Fruit fly (Drosophila melanogaster) whole organism, wandering third instar larva: Measurements from ENCODE around the gene dpr8.
A peak's percentile ranks its signal among the peaks of the same experiment; 100 is the strongest.
"Not testable (repeated sequence)": the region's sequence is repeated elsewhere in the genome, so short reads cannot be mapped to it uniquely, and the experiment has no call there.

ENCODE experiments used
- Abd-B ChIP-seq: fragments of >200 bp; optimal IDR thresholded peaks from 2 replicates; lab custom pipeline; 2017; ENCODE audit warnings: missing biosample characterization, missing genetic modification characterization
- CG32264 ChIP-seq: fragments of 200-800 bp; sonication (Bioruptor generic); optimal IDR thresholded peaks from 2 replicates; lab custom pipeline; 2016; ENCODE audit warnings: missing biosample characterization, missing genetic modification characterization
- CG9705 ChIP-seq: fragments of 200-800 bp; sonication (Bioruptor generic); optimal IDR thresholded peaks from 2 replicates; lab custom pipeline; 2018; ENCODE audit warnings: missing biosample characterization, mild to moderate bottlenecking, missing genetic modification characterization
- CrebA ChIP-seq: fragments of 200-800 bp; sonication (Bioruptor generic); optimal IDR thresholded peaks from 2 replicates; lab custom pipeline; 2016; ENCODE audit warnings: missing biosample characterization, mild to moderate bottlenecking, missing genetic modification characterization, borderline replicate concordance
- Dfd ChIP-seq: fragments of >200 bp; optimal IDR thresholded peaks from 2 replicates; lab custom pipeline; 2017; ENCODE audit warnings: missing biosample characterization, missing genetic modification characterization
- Dif ChIP-seq: fragments of 200-275, 200-300 bp; sonication (Bioruptor generic); optimal IDR thresholded peaks from 2 replicates; lab custom pipeline; 2018; ENCODE audit warnings: missing biosample characterization, missing genetic modification characterization; ENCODE audit not compliant: partially characterized antibody
- GATAd ChIP-seq: sonication (Bioruptor generic); optimal IDR thresholded peaks from 2 replicates; lab custom pipeline; 2016; ENCODE audit warnings: missing biosample characterization, missing genetic modification characterization
- HLH106 ChIP-seq: fragments of 200-800 bp; optimal IDR thresholded peaks from 3 replicates; lab custom pipeline; 2019; ENCODE audit warnings: missing biosample characterization, mild to moderate bottlenecking, missing genetic modification characterization, moderate library complexity
- Hnf4 ChIP-seq: fragments of 200-800 bp; sonication (Bioruptor generic); optimal IDR thresholded peaks from 2 replicates; lab custom pipeline; 2016; ENCODE audit warnings: missing biosample characterization, mild to moderate bottlenecking, missing genetic modification characterization
- Hr78 ChIP-seq: fragments of >200 bp; optimal IDR thresholded peaks from 2 replicates; lab custom pipeline; 2017; ENCODE audit warnings: missing biosample characterization, missing genetic modification characterization
- Hr83 ChIP-seq: fragments of 200-300 bp; sonication (Bioruptor generic); optimal IDR thresholded peaks from 2 replicates; lab custom pipeline; 2016; ENCODE audit warnings: missing biosample characterization, mild to moderate bottlenecking, missing genetic modification characterization, moderate library complexity; ENCODE audit not compliant: poor library complexity, severe bottlenecking
- Mio ChIP-seq: sonication (Bioruptor generic); optimal IDR thresholded peaks from 2 replicates; lab custom pipeline; 2016; ENCODE audit warnings: missing biosample characterization, missing genetic modification characterization
- Myc ChIP-seq: fragments of >200 bp; optimal IDR thresholded peaks from 2 replicates; lab custom pipeline; 2017
- OdsH ChIP-seq: fragments of 200-800 bp; sonication (Bioruptor generic); optimal IDR thresholded peaks from 2 replicates; lab custom pipeline; 2016; ENCODE audit warnings: missing biosample characterization, mild to moderate bottlenecking, missing genetic modification characterization
- Rel ChIP-seq, 2 experiments: fragments of 200-800 bp; sonication (Bioruptor generic) in 1 of 2; optimal IDR thresholded peaks; 2 replicates in 1 of 2; 3 replicates in 1 of 2; lab custom pipeline; 2016 to 2019; ENCODE audit warnings: mild to moderate bottlenecking in 2 of 2, missing biosample characterization in 2 of 2, missing genetic modification characterization in 2 of 2, moderate library complexity in 1 of 2
- Sp1 ChIP-seq: fragments of 200-800 bp; sonication (Bioruptor generic); optimal IDR thresholded peaks from 3 replicates; lab custom pipeline; 2019; ENCODE audit warnings: missing biosample characterization, mild to moderate bottlenecking, missing genetic modification characterization, moderate library complexity
- Vsx2 ChIP-seq: fragments of 200-300, 225-300 bp; sonication (Bioruptor generic); optimal IDR thresholded peaks from 2 replicates; lab custom pipeline; 2018; ENCODE audit warnings: missing biosample characterization, missing genetic modification characterization; ENCODE audit not compliant: partially characterized antibody
- br ChIP-seq: fragments of 200-800 bp; sonication (Bioruptor generic); optimal IDR thresholded peaks from 2 replicates; lab custom pipeline; 2016; ENCODE audit warnings: missing biosample characterization, missing genetic modification characterization
- brk ChIP-seq: fragments of 200-800 bp; sonication (Bioruptor generic); optimal IDR thresholded peaks from 2 replicates; lab custom pipeline; 2016; ENCODE audit warnings: missing biosample characterization, mild to moderate bottlenecking, missing genetic modification characterization
- dmrt93B ChIP-seq: fragments of 200-800 bp; sonication (Bioruptor generic); optimal IDR thresholded peaks from 2 replicates; lab custom pipeline; 2018; ENCODE audit warnings: missing biosample characterization, mild to moderate bottlenecking, missing genetic modification characterization
- dsf ChIP-seq: sonication (Bioruptor generic); optimal IDR thresholded peaks from 2 replicates; lab custom pipeline; 2016; ENCODE audit warnings: missing biosample characterization, missing genetic modification characterization, borderline replicate concordance
- foxo ChIP-seq, 2 experiments: fragments of 200-800 bp; sonication (Bioruptor generic); optimal IDR thresholded peaks; 2 replicates in 1 of 2; 3 replicates in 1 of 2; lab custom pipeline; 2016 to 2017; ENCODE audit warnings: missing biosample characterization in 2 of 2, missing genetic modification characterization in 2 of 2
- fru ChIP-seq: fragments of 200-800 bp; sonication (Bioruptor generic); optimal IDR thresholded peaks from 3 replicates; lab custom pipeline; 2016; ENCODE audit warnings: missing biosample characterization, mild to moderate bottlenecking, missing genetic modification characterization
- h ChIP-seq: fragments of 200-800 bp; sonication (Bioruptor generic); optimal IDR thresholded peaks from 3 replicates; lab custom pipeline; 2016; ENCODE audit warnings: missing biosample characterization, mild to moderate bottlenecking, missing genetic modification characterization
- jim ChIP-seq: fragments of 175-275, 200-325 bp; sonication (Bioruptor generic); optimal IDR thresholded peaks from 2 replicates; lab custom pipeline; 2016; ENCODE audit warnings: missing biosample characterization, mild to moderate bottlenecking, missing genetic modification characterization
- lola ChIP-seq: fragments of >200 bp; optimal IDR thresholded peaks from 2 replicates; lab custom pipeline; 2017; ENCODE audit warnings: missing biosample characterization, missing genetic modification characterization
- pan ChIP-seq: fragments of >200 bp; optimal IDR thresholded peaks from 2 replicates; lab custom pipeline; 2017
- psq ChIP-seq: fragments of 200-800 bp; sonication (Bioruptor generic); optimal IDR thresholded peaks from 3 replicates; lab custom pipeline; 2017; ENCODE audit warnings: missing biosample characterization, mild to moderate bottlenecking, missing genetic modification characterization, moderate library complexity
- rgr ChIP-seq: fragments of 200-800 bp; sonication (Bioruptor generic); optimal IDR thresholded peaks from 3 replicates; lab custom pipeline; 2016; ENCODE audit warnings: missing biosample characterization, mild to moderate bottlenecking, missing genetic modification characterization
- sage ChIP-seq: fragments of 200-800 bp; sonication (Bioruptor generic); optimal IDR thresholded peaks from 2 replicates; lab custom pipeline; 2016; ENCODE audit warnings: missing biosample characterization, mild to moderate bottlenecking, missing genetic modification characterization
- sv ChIP-seq: fragments of 200-800 bp; sonication (Bioruptor generic); optimal IDR thresholded peaks from 3 replicates; lab custom pipeline; 2016; ENCODE audit warnings: missing biosample characterization, missing genetic modification characterization
- tai ChIP-seq: sonication (Bioruptor generic); optimal IDR thresholded peaks from 2 replicates; lab custom pipeline; 2016; ENCODE audit warnings: missing biosample characterization, missing genetic modification characterization
- usp ChIP-seq: fragments of >200 bp; optimal IDR thresholded peaks from 2 replicates; lab custom pipeline; 2017; ENCODE audit warnings: missing biosample characterization, missing genetic modification characterization
- woc ChIP-seq: sonication (Bioruptor generic); optimal IDR thresholded peaks from 2 replicates; lab custom pipeline; 2016; ENCODE audit warnings: missing biosample characterization, mild to moderate bottlenecking, missing genetic modification characterization

dpr8 gene

dm6 chrX:14332243-14332642 lies 10.2 kb downstream of the dpr8 start:
- TF ChIP-seq Dif (no peak), jim (no peak), OdsH (GFP tag; lab: Kevin White, UChicago) (no peak), h (GFP tag; lab: Kevin White, UChicago) (peak; percentile 1), GATAd (no peak), Vsx2 (GFP tag; lab: Kevin White, UChicago) (no peak), sv (no peak), fru (GFP tag; lab: Kevin White, UChicago) (peak; percentile 25), dmrt93B (GFP tag; lab: Kevin White, UChicago) (no peak), Abd-B (no peak), foxo (GFP tag; optimal IDR thresholded peaks at IDR 0.05; lab: Kevin White, UChicago) (peak in 1 of 2 experiments; percentile 24), rgr (GFP tag; lab: Kevin White, UChicago) (no peak), sage (GFP tag; lab: Kevin White, UChicago) (no peak), HLH106 (tag; lab: Kevin White, UChicago) (peak; percentile 31)
- TF ChIP-seq, all 38 proteins: peak for 4

DNA sequence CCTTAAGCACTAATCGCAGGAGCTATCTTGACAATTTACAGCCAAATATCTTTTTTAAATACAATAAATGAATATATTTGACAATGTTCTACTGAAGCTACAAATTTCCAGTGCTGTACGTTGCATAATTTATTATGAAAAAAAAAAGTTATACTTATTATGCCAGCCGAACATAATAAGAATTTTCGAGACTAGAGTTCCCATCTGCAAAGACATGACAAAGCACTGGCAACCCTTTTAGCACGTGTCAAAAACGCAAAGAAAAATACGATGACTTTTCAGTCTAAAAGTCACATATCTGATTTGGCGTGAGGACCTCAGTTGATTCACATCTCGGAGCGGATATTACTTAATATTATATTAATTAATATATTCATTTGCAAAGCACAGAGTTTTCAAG lies 56.5 kb downstream of the dpr8 start, which contains the start of gene betaNACtes3:
Gene betaNACtes3, plus strand, starts transcription at position 301 of the 400 bp plus-strand sequence.
- TF ChIP-seq CG9705; pan (lab: Kevin White, UChicago); sv: not testable (repeated sequence)

DNA sequence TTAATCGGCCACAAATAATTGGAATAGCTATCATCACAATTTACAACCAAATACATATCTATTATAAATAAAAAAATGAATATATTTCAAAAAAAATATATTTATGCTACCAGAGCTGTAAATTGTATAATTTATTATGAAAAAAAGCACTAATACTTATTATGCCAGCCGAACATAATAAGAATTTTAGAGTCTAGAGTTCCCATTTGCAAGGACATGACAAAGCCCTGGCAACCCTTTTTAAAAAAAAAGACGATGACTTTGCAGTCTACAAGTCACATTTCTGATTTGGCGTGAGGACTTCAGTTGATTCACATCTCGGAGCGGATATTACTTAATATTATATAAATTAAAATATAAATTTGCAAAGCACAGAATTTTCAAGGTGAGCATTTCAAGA lies 58.0 kb downstream of the dpr8 start, which contains the start of gene betaNACtes4:
Gene betaNACtes4, plus strand, starts transcription at position 301 of the 400 bp plus-strand sequence.
- TF ChIP-seq Abd-B; CrebA (GFP tag; lab: Kevin White, UChicago); tai (GFP tag; lab: Kevin White, UChicago): not testable (repeated sequence)
- TF ChIP-seq, all 38 proteins: peak for 0; not testable (repeated sequence) for 38

- no peak for TF ChIP-seq Abd-B
Measured at dm6 chrX:14446853-14447252, 124.8 kb downstream of the dpr8 start.

DNA sequence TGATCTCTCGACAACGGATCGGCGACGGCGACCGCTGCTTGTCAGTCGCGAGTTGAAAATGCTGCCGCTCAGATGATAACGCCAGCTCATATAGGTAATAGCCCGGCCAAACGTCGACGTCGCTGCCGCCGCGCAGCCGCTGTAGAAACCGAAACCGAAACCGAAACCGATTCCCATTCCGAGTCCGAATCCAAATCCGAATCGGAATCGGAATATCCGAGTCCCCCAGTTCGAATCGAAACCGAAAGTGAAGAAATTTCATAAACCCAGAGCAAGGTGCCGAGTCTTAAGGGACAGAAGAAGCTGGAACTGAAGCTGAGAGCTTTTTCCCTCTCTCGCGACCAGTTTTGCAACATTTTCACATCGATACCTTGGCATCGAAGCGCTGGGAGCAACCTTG lies 158.0 kb downstream of the dpr8 start, which contains the start of gene CG9411:
Gene CG9411, minus strand, starts transcription at position 67 of the 400 bp plus-strand sequence.
- no peak for TF ChIP-seq Mio

- TF ChIP-seq jim (no peak), woc (GFP tag; lab: Kevin White, UChicago) (no peak), pan (lab: Kevin White, UChicago) (no peak), Rel (GFP tag; optimal IDR thresholded peaks at IDR 0.05; lab: Kevin White, UChicago) (no peak), Rel (tag; optimal IDR thresholded peaks at IDR 0.05; lab: Kevin White, UChicago) (no peak), Hnf4 (no peak), CG9705 (no peak), Hr78 (GFP tag; lab: Kevin White, UChicago) (no peak), dsf (GFP tag; lab: Kevin White, UChicago) (no peak), foxo (GFP tag; optimal IDR thresholded peaks at IDR 0.05; lab: Kevin White, UChicago) (no peak), h (GFP tag; lab: Kevin White, UChicago) (no peak), sage (GFP tag; lab: Kevin White, UChicago) (no peak), sv (no peak), psq (GFP tag; lab: Kevin White, UChicago) (no peak), Abd-B (no peak), lola (GFP tag; lab: Kevin White, UChicago) (no peak), br (GFP tag; lab: Kevin White, UChicago) (no peak), Vsx2 (GFP tag; lab: Kevin White, UChicago) (no peak), OdsH (GFP tag; lab: Kevin White, UChicago) (no peak), brk (GFP tag; lab: Kevin White, UChicago) (no peak)
Measured at dm6 chrX:14481206-14481605, 159.2 kb downstream of the dpr8 start.

DNA sequence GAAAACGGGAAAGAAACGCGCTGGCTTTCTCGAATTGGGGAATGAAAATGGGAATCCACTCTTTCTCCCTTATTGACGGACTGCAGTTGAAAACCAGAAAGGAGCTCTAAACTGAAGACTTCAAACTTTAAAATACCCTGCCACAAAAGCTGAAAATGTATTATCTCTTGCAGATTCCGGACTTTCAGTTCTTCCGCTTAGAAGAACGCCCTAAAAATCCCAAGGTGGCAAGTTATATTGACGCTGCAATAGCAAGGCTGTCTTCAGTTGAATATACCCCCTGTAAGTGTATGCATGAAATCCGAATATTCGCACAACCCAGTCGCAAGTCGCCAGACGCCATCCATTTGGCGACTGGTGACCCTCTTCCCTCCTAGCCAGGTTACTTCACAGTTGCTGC lies 159.6 kb downstream of the dpr8 start:
- TF ChIP-seq CG9705 (peak; percentile 75), dsf (GFP tag; lab: Kevin White, UChicago) (no peak), usp (GFP tag; lab: Kevin White, UChicago) (no peak), fru (GFP tag; lab: Kevin White, UChicago) (peak; percentile 92), jim (no peak), dmrt93B (GFP tag; lab: Kevin White, UChicago) (peak; percentile 81), Vsx2 (GFP tag; lab: Kevin White, UChicago) (no peak), CrebA (GFP tag; lab: Kevin White, UChicago) (peak; percentile 37), Abd-B (no peak), Myc (lab: Kevin White, UChicago) (no peak), CG32264 (GFP tag; lab: Kevin White, UChicago) (peak; percentile 50), lola (GFP tag; lab: Kevin White, UChicago) (no peak), Rel (GFP tag; optimal IDR thresholded peaks at IDR 0.05; lab: Kevin White, UChicago) (no peak), Rel (tag; optimal IDR thresholded peaks at IDR 0.05; lab: Kevin White, UChicago) (peak; percentile 52), woc (GFP tag; lab: Kevin White, UChicago) (peak; percentile 85), Hnf4 (peak; percentile 74), pan (lab: Kevin White, UChicago) (no peak), GATAd (no peak), HLH106 (tag; lab: Kevin White, UChicago) (peak; percentile 91), sage (GFP tag; lab: Kevin White, UChicago) (peak; percentile 15), Sp1 (GFP tag; lab: Kevin White, UChicago) (peak; percentile 85), Hr83 (no peak), br (GFP tag; lab: Kevin White, UChicago) (peak; percentile 85), Mio (peak; percentile 18), Dfd (GFP tag; lab: Kevin White, UChicago) (no peak)
